Worm (Caenorhabditis elegans) whole organism, L4 larva: ENCODE data around the gene F33G12.6.

Source experiments
- F26F4.8 ChIP-seq: fragments of 200-800 bp; sonication (Bioruptor generic); conservative IDR thresholded peaks from 2 replicates; pipeline ENCODE4 v1.3.6; 2022; ENCODE audit warnings: missing genetic modification characterization, missing compliant biosample characterization
- F37D6.2 ChIP-seq: sonication (generic microtip); optimal IDR thresholded peaks from 2 replicates; lab custom pipeline; 2016; ENCODE audit warnings: mild to moderate bottlenecking, missing genetic modification characterization, missing compliant biosample characterization
- F44E2.7 ChIP-seq: fragments of 200-800 bp; sonication (Bioruptor generic); IDR thresholded peaks from 2 replicates; pipeline ENCODE4 v2.1.2; 2022; ENCODE audit warnings: missing genetic modification characterization, missing compliant biosample characterization
- T26A8.4 ChIP-seq: fragments of 200-800 bp; sonication (Bioruptor generic); IDR thresholded peaks from 2 replicates; pipeline ENCODE4 v1.3.6; 2022; ENCODE audit warnings: missing genetic modification characterization, missing compliant biosample characterization
- Y5F2A.4 ChIP-seq: fragments of 200-800 bp; sonication (Bioruptor generic); optimal IDR thresholded peaks from 2 replicates; lab custom pipeline; 2018; ENCODE audit warnings: mild to moderate bottlenecking, missing genetic modification characterization, missing compliant biosample characterization
- ZK546.5 ChIP-seq, 2 experiments: sonication (generic microtip); optimal IDR thresholded peaks; 2 replicates each; lab custom pipeline; 2017; ENCODE audit warnings: missing biosample characterization in 2 of 2, missing genetic modification characterization in 2 of 2
- aha-1 ChIP-seq: fragments of 150-350 bp; peaks from one replicate; lab custom pipeline; 2014; ENCODE audit warnings: missing biosample characterization, missing genetic modification characterization
- aly-2 ChIP-seq: sonication (generic microtip); optimal IDR thresholded peaks from 2 replicates; lab custom pipeline; 2018; ENCODE audit warnings: missing biosample characterization, missing genetic modification characterization
- ama-1 ChIP-seq: fragments of 150-350 bp; optimal IDR thresholded peaks from 2 replicates; lab custom pipeline; 2014; ENCODE audit warnings: inconsistent platforms, mixed read lengths
- arid-1 ChIP-seq: fragments of 200-800 bp; sonication (Bioruptor generic); conservative IDR thresholded peaks from 2 replicates; pipeline ENCODE4 v1.3.6; 2022; ENCODE audit warnings: missing genetic modification reagents, missing genetic modification characterization, missing compliant biosample characterization
- ceh-44 ChIP-seq: fragments of 200-800 bp; sonication (Bioruptor generic); IDR thresholded peaks from 2 replicates; pipeline ENCODE4 v1.3.6; 2022; ENCODE audit warnings: missing genetic modification reagents, missing genetic modification characterization, missing compliant biosample characterization
- ceh-82 ChIP-seq: sonication (generic microtip); optimal IDR thresholded peaks from 2 replicates; lab custom pipeline; 2017; ENCODE audit warnings: missing biosample characterization, missing genetic modification characterization
- daf-12 ChIP-seq: fragments of 150-350 bp; optimal IDR thresholded peaks from 2 replicates; lab custom pipeline; 2014; ENCODE audit warnings: missing biosample characterization, missing genetic modification reagents, missing genetic modification characterization
- daf-8 ChIP-seq: fragments of 200-800 bp; sonication (Bioruptor generic); IDR thresholded peaks from 2 replicates; pipeline ENCODE4 v1.3.6; 2022; ENCODE audit warnings: missing genetic modification characterization, missing compliant biosample characterization
- dmd-8 ChIP-seq: fragments of 200-800 bp; sonication (Bioruptor generic); IDR thresholded peaks from 2 replicates; pipeline ENCODE4 v1.3.6; 2022; ENCODE audit warnings: missing genetic modification characterization, missing compliant biosample characterization
- dpl-1 ChIP-seq: fragments of 150-350 bp; optimal IDR thresholded peaks from 2 replicates; lab custom pipeline; 2014; ENCODE audit warnings: missing biosample characterization, missing genetic modification reagents, missing genetic modification characterization
- egl-43 ChIP-seq: fragments of 200-800 bp; sonication (Bioruptor generic); IDR thresholded peaks from 2 replicates; pipeline ENCODE4 v1.3.6; 2022; ENCODE audit warnings: missing genetic modification reagents, missing genetic modification characterization, missing compliant biosample characterization
- lin-29 ChIP-seq: fragments of 200-800 bp; sonication (Bioruptor generic); IDR thresholded peaks from 2 replicates; pipeline ENCODE4 v1.3.6; 2022; ENCODE audit warnings: missing genetic modification reagents, missing genetic modification characterization, missing compliant biosample characterization
- lir-3 ChIP-seq: sonication (generic microtip); optimal IDR thresholded peaks from 2 replicates; lab custom pipeline; 2016; ENCODE audit warnings: mild to moderate bottlenecking, missing genetic modification characterization, missing compliant biosample characterization
- madf-5 ChIP-seq, 2 experiments: fragments of 200-800 bp; sonication (Bioruptor generic); IDR thresholded peaks; 2 replicates each; pipeline ENCODE4 v1.3.6; 2022; ENCODE audit warnings: missing compliant biosample characterization in 2 of 2, missing genetic modification characterization in 2 of 2
- mdt-29 ChIP-seq: fragments of 200-800 bp; sonication (Bioruptor generic); IDR thresholded peaks from 2 replicates; pipeline ENCODE4 v1.3.6; 2022; ENCODE audit warnings: missing genetic modification reagents, missing genetic modification characterization, missing compliant biosample characterization
- mxl-2 ChIP-seq: fragments of 200-800 bp; sonication (Bioruptor generic); conservative IDR thresholded peaks from 2 replicates; pipeline ENCODE4 v1.3.6; 2022; ENCODE audit warnings: missing genetic modification reagents, missing genetic modification characterization, missing compliant biosample characterization
- mxl-3 ChIP-seq: fragments of 200-800 bp; sonication (Bioruptor generic); optimal IDR thresholded peaks from 2 replicates; lab custom pipeline; 2018; ENCODE audit warnings: mild to moderate bottlenecking, missing genetic modification characterization, missing compliant biosample characterization
- nhr-102 ChIP-seq: sonication (generic microtip); optimal IDR thresholded peaks from 2 replicates; lab custom pipeline; 2016; ENCODE audit warnings: mild to moderate bottlenecking, missing genetic modification characterization, moderate library complexity, missing compliant biosample characterization
- nhr-25 ChIP-seq: sonication (generic microtip); optimal IDR thresholded peaks from 2 replicates; lab custom pipeline; 2017; ENCODE audit warnings: missing genetic modification characterization, mild to moderate bottlenecking, missing compliant biosample characterization, antibody characterized with exemption, moderate library complexity, borderline replicate concordance; ENCODE audit not compliant: insufficient read depth
- nhr-6 ChIP-seq: fragments of 150-350 bp; optimal IDR thresholded peaks from 2 replicates; lab custom pipeline; 2014; ENCODE audit warnings: missing biosample characterization, missing genetic modification characterization
- pha-4 ChIP-seq, 2 experiments: fragments of 150-350 bp in 1 of 2; fragments of 200-800 bp in 1 of 2; sonication (Bioruptor generic) in 1 of 2; IDR thresholded peaks in 1 of 2; optimal IDR thresholded peaks in 1 of 2; 2 replicates each; pipeline versions ENCODE4 v1.3.6 to Lab custom; 2014 to 2022; ENCODE audit warnings: missing genetic modification characterization in 2 of 2, missing genetic modification reagents in 2 of 2, missing biosample characterization in 1 of 2, missing compliant biosample characterization in 1 of 2
- pqm-1 ChIP-seq: sonication (generic microtip); optimal IDR thresholded peaks from 2 replicates; lab custom pipeline; 2017; ENCODE audit warnings: missing biosample characterization, missing genetic modification characterization
- skn-1 ChIP-seq: fragments of 150-350 bp; optimal IDR thresholded peaks from 2 replicates; lab custom pipeline; 2014; ENCODE audit warnings: missing biosample characterization, missing genetic modification characterization
- snpc-1.2 ChIP-seq: fragments of 200-800 bp; sonication (Bioruptor generic); IDR thresholded peaks from 2 replicates; pipeline ENCODE4 v1.3.6; 2022; ENCODE audit warnings: missing genetic modification reagents, missing genetic modification characterization, missing compliant biosample characterization
- tag-97 ChIP-seq: fragments of 200-800 bp; sonication (Bioruptor generic); IDR thresholded peaks from 2 replicates; pipeline ENCODE4 v1.3.6; 2022; ENCODE audit warnings: missing genetic modification characterization, missing compliant biosample characterization
- tra-1 ChIP-seq: fragments of 200-800 bp; sonication (Bioruptor generic); IDR thresholded peaks from 2 replicates; pipeline ENCODE4 v1.3.6; 2022; ENCODE audit warnings: missing genetic modification reagents, missing genetic modification characterization, missing compliant biosample characterization
- unc-39 ChIP-seq: sonication (generic microtip); optimal IDR thresholded peaks from 2 replicates; lab custom pipeline; 2017; ENCODE audit warnings: missing biosample characterization, missing genetic modification characterization
- unc-62 ChIP-seq, 3 experiments: fragments of 150-350 bp in 1 of 3; sonication (generic microtip); optimal IDR thresholded peaks in 2 of 3; peaks in 1 of 3; 1 replicate in 1 of 3; 2 replicates in 2 of 3; lab custom pipeline; 2014 to 2017; ENCODE audit warnings: missing biosample characterization in 3 of 3, missing genetic modification characterization in 3 of 3, missing genetic modification reagents in 3 of 3, missing genotype in 1 of 3
- vab-7 ChIP-seq: fragments of 200-800 bp; sonication (Bioruptor generic); IDR thresholded peaks from 2 replicates; pipeline ENCODE4 v1.3.6; 2022; ENCODE audit warnings: missing genetic modification reagents, missing genetic modification characterization, missing compliant biosample characterization
- zip-2 ChIP-seq: fragments of 150-350 bp; optimal IDR thresholded peaks from 2 replicates; lab custom pipeline; 2014; ENCODE audit warnings: missing biosample characterization, missing genetic modification characterization
- ztf-7 ChIP-seq: fragments of 150-350 bp; optimal IDR thresholded peaks from 2 replicates; lab custom pipeline; 2014; ENCODE audit warnings: missing biosample characterization, missing genetic modification characterization

The F33G12.6 gene

ce11 chrII:5092362-5093281, 42.9 kb downstream of the F33G12.6 start, which contains the start of gene C04G6.2 (continued):
- TF ChIP-seq tag-97 (GFP tag; lab: Robert Waterston, UW), result no peak
- no peak for TF ChIP-seq T26A8.4 (GFP tag; lab: Robert Waterston, UW)
- TF ChIP-seq Y5F2A.4 (GFP tag; lab: Kevin White, UChicago), result no peak
- TF ChIP-seq ceh-44 (GFP tag; lab: Robert Waterston, UW), result no peak
- TF ChIP-seq ztf-7 (tag; lab: Kevin White, UChicago), result no peak
- no peak for TF ChIP-seq madf-5 (GFP tag; IDR thresholded peaks at IDR 0.05; lab: Robert Waterston, UW)
- TF ChIP-seq F37D6.2 (tag; lab: Kevin White, UChicago), result no peak
- 0 out of 2 replicates have a peak, but pooled peaks have one; percentile 5 for TF ChIP-seq tra-1 (GFP tag; lab: Robert Waterston, UW)
- TF ChIP-seq nhr-6 (tag; lab: Kevin White, UChicago), result peak; percentile 49
- no peak for TF ChIP-seq zip-2 (tag; lab: Kevin White, UChicago)
- TF ChIP-seq mdt-29 (GFP tag; lab: Robert Waterston, UW), result no peak
- TF ChIP-seq lir-3 (tag; lab: Kevin White, UChicago), result no peak
- TF ChIP-seq ZK546.5 (tag; optimal IDR thresholded peaks at IDR 0.05; lab: Kevin White, UChicago), result no peak
- peak; percentile 64 for TF ChIP-seq pqm-1 (tag; lab: Kevin White, UChicago)
- TF ChIP-seq nhr-102 (tag; lab: Kevin White, UChicago), result no peak
- no peak for TF ChIP-seq mxl-2
- TF ChIP-seq vab-7 (GFP tag; lab: Robert Waterston, UW), result no peak
- TF ChIP-seq daf-12, result no peak
- TF ChIP-seq F44E2.7 (GFP tag; lab: Robert Waterston, UW), result no peak
- TF ChIP-seq skn-1 (tag; lab: Kevin White, UChicago), result no peak
- TF ChIP-seq unc-62 (GFP tag; optimal IDR thresholded peaks at IDR 0.05 in 1 of 2; lab: Kevin White, UChicago), result peak in 1 of 2 experiments; percentile 45
- TF ChIP-seq unc-62 (tag; optimal IDR thresholded peaks at IDR 0.05; lab: Kevin White, UChicago), result no peak
- TF ChIP-seq pha-4 (GFP tag; IDR thresholded peaks at IDR 0.05; lab: Robert Waterston, UW), result no peak
- TF ChIP-seq pha-4 (tag; optimal IDR thresholded peaks at IDR 0.05; lab: Kevin White, UChicago), result peak; percentile 34
- TF ChIP-seq daf-8, result no peak
- no peak for TF ChIP-seq ama-1
- TF ChIP-seq snpc-1.2, result no peak
- no peak for TF ChIP-seq F26F4.8 (GFP tag; lab: Robert Waterston, UW)
- no peak for TF ChIP-seq aly-2 (tag; lab: Kevin White, UChicago)
- no peak for TF ChIP-seq aha-1 (tag; lab: Kevin White, UChicago)
- TF ChIP-seq arid-1, result no peak
- TF ChIP-seq mxl-3 (GFP tag; lab: Kevin White, UChicago), result peak; percentile 36
- no peak for TF ChIP-seq ceh-82
- peak; percentile 7 for TF ChIP-seq dpl-1 (GFP tag; lab: Kevin White, UChicago)
- TF ChIP-seq unc-39 (tag; lab: Kevin White, UChicago), result no peak
- TF ChIP-seq dmd-8 (GFP tag; lab: Robert Waterston, UW), result no peak
- TF ChIP-seq nhr-25, result no peak
- no peak for TF ChIP-seq egl-43 (GFP tag; lab: Robert Waterston, UW)

ce11 chrII:5093945-5094344, 44.2 kb downstream of the F33G12.6 start, which contains the start of gene C04G6.13:
Gene C04G6.13, plus strand, starts transcription at chrII:5094245.
- no peak for TF ChIP-seq lin-29 (GFP tag; lab: Robert Waterston, UW)
- peak in 1 of 2 experiments; percentile 35 for TF ChIP-seq unc-62 (GFP tag; optimal IDR thresholded peaks at IDR 0.05 in 1 of 2; lab: Kevin White, UChicago)
- TF ChIP-seq unc-62 (tag; optimal IDR thresholded peaks at IDR 0.05; lab: Kevin White, UChicago), result no peak
